Worm (Caenorhabditis elegans) whole organism, young adult: ENCODE results near the gene srh-44.

Experiments used
- F10E7.11 ChIP-seq: sonication (generic microtip); optimal IDR thresholded peaks from 2 replicates; lab custom pipeline; 2017; ENCODE audit warnings: mild to moderate bottlenecking, missing genetic modification characterization, moderate library complexity, missing compliant biosample characterization
- Y53G8AR.9 ChIP-seq: fragments of 200-800 bp; sonication (Bioruptor generic); conservative IDR thresholded peaks from 2 replicates; pipeline ENCODE4 v1.3.6; 2022; ENCODE audit warnings: missing genetic modification reagents, missing genetic modification characterization, missing compliant biosample characterization
- ceh-58 ChIP-seq: fragments of 200-800 bp; sonication (Bioruptor generic); IDR thresholded peaks from 2 replicates; pipeline ENCODE4 v1.3.6; 2022; ENCODE audit warnings: missing genetic modification characterization, missing compliant biosample characterization
- dox-1 ChIP-seq: fragments of 200-800 bp; sonication (Bioruptor generic); IDR thresholded peaks from 2 replicates; pipeline ENCODE4 v1.3.6; 2022; ENCODE audit warnings: missing genetic modification reagents, missing genetic modification characterization, missing compliant biosample characterization
- hlh-12 ChIP-seq: sonication (generic microtip); optimal IDR thresholded peaks from 2 replicates; lab custom pipeline; 2016; ENCODE audit warnings: missing genetic modification characterization, missing compliant biosample characterization
- lin-26 ChIP-seq: fragments of 200-800 bp; sonication (Bioruptor generic); IDR thresholded peaks from 2 replicates; pipeline ENCODE4 v1.3.6; 2022; ENCODE audit warnings: missing genetic modification reagents, missing genetic modification characterization, missing compliant biosample characterization
- lin-40 ChIP-seq: sonication (generic microtip); optimal IDR thresholded peaks from 2 replicates; lab custom pipeline; 2016; ENCODE audit warnings: missing genetic modification characterization, mild to moderate bottlenecking, missing compliant biosample characterization, missing genotype, missing genetic modification reagents
- mel-28 ChIP-seq: sonication (generic microtip); optimal IDR thresholded peaks from 2 replicates; lab custom pipeline; 2016; ENCODE audit warnings: borderline replicate concordance, mild to moderate bottlenecking, missing genetic modification characterization, missing compliant biosample characterization
- nfya-1 ChIP-seq: sonication (generic microtip); optimal IDR thresholded peaks from 2 replicates; lab custom pipeline; 2017; ENCODE audit warnings: antibody characterized with exemption, missing compliant biosample characterization, missing genetic modification characterization, borderline replicate concordance; ENCODE audit not compliant: insufficient read depth
- sdz-38 ChIP-seq: sonication (generic microtip); optimal IDR thresholded peaks from 2 replicates; lab custom pipeline; 2016; ENCODE audit warnings: missing genotype, missing genetic modification characterization, missing compliant biosample characterization
- unc-130 ChIP-seq: sonication (generic microtip); optimal IDR thresholded peaks from 2 replicates; lab custom pipeline; 2016; ENCODE audit warnings: missing genetic modification reagents, missing genetic modification characterization, missing compliant biosample characterization
- unc-62 ChIP-seq: fragments of 150-350 bp; optimal IDR thresholded peaks from 2 replicates; lab custom pipeline; 2014; ENCODE audit warnings: missing biosample characterization, missing genetic modification reagents, missing genetic modification characterization
- ztf-26 ChIP-seq: sonication (generic microtip); optimal IDR thresholded peaks from 2 replicates; lab custom pipeline; 2017; ENCODE audit warnings: missing genetic modification characterization, missing compliant biosample characterization

ce11 chrII:11512921-11513320 lies 2.0 kb upstream of the srh-44 start:
- TF ChIP-seq hlh-12 (no peak), Y53G8AR.9 (GFP tag; lab: Robert Waterston, UW) (no peak), ztf-26 (tag; lab: Kevin White, UChicago) (no peak), sdz-38 (tag; lab: Kevin White, UChicago) (no peak), unc-130 (no peak), lin-26 (GFP tag; lab: Robert Waterston, UW) (no peak), ceh-58 (GFP tag; lab: Robert Waterston, UW) (no peak), dox-1 (GFP tag; lab: Robert Waterston, UW) (no peak), nfya-1 (tag; lab: Kevin White, UChicago) (no peak), mel-28 (tag; lab: Kevin White, UChicago) (no peak), lin-40 (tag; lab: Kevin White, UChicago) (no peak), unc-62 (GFP tag; lab: Kevin White, UChicago) (no peak), F10E7.11 (tag; lab: Kevin White, UChicago) (no peak)
